Worm (Caenorhabditis elegans): ENCODE results near the gene C27H6.9.

DNA sequence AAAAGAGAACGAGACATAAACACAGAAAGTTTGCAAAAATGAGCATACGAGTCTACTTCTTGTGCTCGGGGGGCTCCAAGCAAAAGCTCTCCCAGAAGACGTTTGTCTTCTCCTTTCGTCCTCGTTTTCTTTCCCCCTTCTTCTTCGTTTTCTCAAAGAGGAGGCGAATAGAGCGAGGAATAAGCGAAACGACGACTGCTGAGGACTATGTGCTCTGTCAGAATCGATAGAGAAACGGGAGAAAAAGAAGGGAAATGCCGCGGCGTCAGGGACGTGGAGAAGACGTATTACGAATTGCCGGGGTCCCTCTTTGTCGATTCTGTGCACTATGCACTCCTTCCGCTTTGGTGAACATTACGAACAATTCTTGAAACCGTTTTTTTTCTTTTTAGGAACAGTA lies 4.2 kb upstream of the C27H6.9 start:
- TF ChIP-seq nhr-84 (tag; optimal IDR thresholded peaks at IDR 0.05) (no peak), tlp-1 (tag; optimal IDR thresholded peaks at IDR 0.05) (no peak)
